Worm (Caenorhabditis elegans): ENCODE measurements around the gene twk-32.

- TF ChIP-seq ztf-23 (GFP tag; IDR thresholded peaks at IDR 0.05) (no peak), T22C8.4 (GFP tag; IDR thresholded peaks at IDR 0.05) (no peak), flt-1 (GFP tag; IDR thresholded peaks at IDR 0.05) (no peak)
These were observed 39.1 kb upstream of the twk-32 start for ce11 chrV:13757349-13757748.

Measured in whole organism, midembryonic.